Fruit fly (Drosophila melanogaster) whole organism, embryonic: ENCODE data around the gene Cyp313a4.

Experiments used
- Bgb ChIP-seq: fragments of 200-800 bp; sonication (Bioruptor generic); IDR thresholded peaks from 2 replicates; pipeline ENCODE4 v1.3.6; 2022; ENCODE audit warnings: missing biosample characterization, missing genetic modification characterization; ENCODE audit not compliant: partially characterized antibody
- Bteb2 ChIP-seq: fragments of 200-800 bp; sonication (Bioruptor generic); optimal IDR thresholded peaks from 2 replicates; lab custom pipeline; 2016; ENCODE audit warnings: missing biosample characterization, missing genetic modification characterization
- CG10366 ChIP-seq: fragments of 200-800 bp; sonication (Bioruptor generic); IDR thresholded peaks from 2 replicates; pipeline ENCODE4 v1.3.6; 2022; ENCODE audit warnings: missing biosample characterization, missing genetic modification characterization
- CG13894 ChIP-seq: fragments of 200-800 bp; sonication (Bioruptor generic); optimal IDR thresholded peaks from 3 replicates; lab custom pipeline; 2018; ENCODE audit warnings: missing biosample characterization, mild to moderate bottlenecking, missing genetic modification characterization, moderate library complexity
- CG14050 ChIP-seq: fragments of 200-800 bp; sonication (Bioruptor generic); IDR thresholded peaks from 3 replicates; pipeline ENCODE4 v1.3.6; 2022; ENCODE audit warnings: missing biosample characterization, missing genetic modification characterization
- CG14710 ChIP-seq: fragments of 200-800 bp; sonication (Bioruptor generic); optimal IDR thresholded peaks from 3 replicates; lab custom pipeline; 2019; ENCODE audit warnings: missing biosample characterization, mild to moderate bottlenecking, missing genetic modification characterization, moderate library complexity
- CG15073 ChIP-seq: fragments of 200-800 bp; sonication (Bioruptor generic); optimal IDR thresholded peaks from 2 replicates; lab custom pipeline; 2016; ENCODE audit warnings: missing biosample characterization, missing genetic modification characterization
- CG16813 ChIP-seq: fragments of 200-800 bp; sonication (Bioruptor generic); IDR thresholded peaks from 3 replicates; pipeline ENCODE4 v1.3.6; 2022; ENCODE audit warnings: missing biosample characterization, missing genetic modification characterization; ENCODE audit not compliant: partially characterized antibody
- CG16863 ChIP-seq: fragments of 200-800 bp; sonication (Bioruptor generic); optimal IDR thresholded peaks from 3 replicates; lab custom pipeline; 2016; ENCODE audit warnings: missing biosample characterization, missing genetic modification characterization
- CG17568 ChIP-seq: fragments of 200-800 bp; sonication (Bioruptor generic); optimal IDR thresholded peaks from 2 replicates; lab custom pipeline; 2018; ENCODE audit warnings: missing biosample characterization, mild to moderate bottlenecking, missing genetic modification characterization, moderate library complexity
- CG17802 ChIP-seq: fragments of 200-800 bp; sonication (Bioruptor generic); optimal IDR thresholded peaks from 2 replicates; lab custom pipeline; 2018; ENCODE audit warnings: missing biosample characterization, mild to moderate bottlenecking, missing genetic modification characterization, moderate library complexity
- CG18476 ChIP-seq: fragments of 200-800 bp; sonication (Bioruptor generic); optimal IDR thresholded peaks from 2 replicates; lab custom pipeline; 2016; ENCODE audit warnings: missing biosample characterization, mild to moderate bottlenecking, missing genetic modification characterization
- CG30403 ChIP-seq: fragments of 200-800 bp; sonication (Bioruptor generic); optimal IDR thresholded peaks from 3 replicates; lab custom pipeline; 2016; ENCODE audit warnings: missing biosample characterization, missing genetic modification characterization
- CG31365 ChIP-seq: fragments of 200-800 bp; sonication (Bioruptor generic); optimal IDR thresholded peaks from 2 replicates; lab custom pipeline; 2018; ENCODE audit warnings: missing biosample characterization, mild to moderate bottlenecking, missing genetic modification characterization
- CG3847 ChIP-seq: fragments of 200-800 bp; sonication (Bioruptor generic); IDR thresholded peaks from 2 replicates; pipeline ENCODE4 v1.3.6; 2022; ENCODE audit warnings: missing biosample characterization, missing genetic modification characterization
- CG42726 ChIP-seq: fragments of 200-800 bp; sonication (Bioruptor generic); IDR thresholded peaks from 2 replicates; pipeline ENCODE4 v1.3.6; 2022; ENCODE audit warnings: missing biosample characterization, missing genetic modification characterization; ENCODE audit not compliant: partially characterized antibody
- CG4404 ChIP-seq: fragments of 200-800 bp; sonication (Bioruptor generic); IDR thresholded peaks from 2 replicates; pipeline ENCODE4 v1.3.6; 2022; ENCODE audit warnings: missing biosample characterization, missing genetic modification characterization
- CG6175 ChIP-seq: fragments of 200-800 bp; sonication (Bioruptor generic); IDR thresholded peaks from 3 replicates; pipeline ENCODE4 v1.3.6; 2022; ENCODE audit warnings: missing biosample characterization, missing genetic modification characterization
- CG8290 ChIP-seq, 3 experiments: fragments of 200-800 bp; sonication (Bioruptor generic); optimal IDR thresholded peaks; 2 replicates each; lab custom pipeline; 2016 to 2019; ENCODE audit warnings: missing biosample characterization in 3 of 3, missing genetic modification characterization in 3 of 3, mild to moderate bottlenecking in 2 of 3, moderate library complexity in 1 of 3
- CG8478 ChIP-seq: fragments of >200 bp; optimal IDR thresholded peaks from 2 replicates; lab custom pipeline; 2018
- CG8765 ChIP-seq: fragments of 200-800 bp; sonication (Bioruptor generic); IDR thresholded peaks from 2 replicates; pipeline ENCODE4 v1.3.6; 2022; ENCODE audit warnings: missing biosample characterization, missing genetic modification characterization
- Dad ChIP-seq: fragments of 200-800 bp; sonication (Bioruptor generic); optimal IDR thresholded peaks from 3 replicates; lab custom pipeline; 2016; ENCODE audit warnings: missing biosample characterization, missing genetic modification characterization
- Dfd ChIP-seq, 2 experiments: fragments of >200 bp; optimal IDR thresholded peaks; 2 replicates each; lab custom pipeline; 2017; ENCODE audit warnings: missing biosample characterization in 2 of 2, missing genetic modification characterization in 2 of 2
- Dip2 ChIP-seq: fragments of 200-800 bp; sonication (Bioruptor generic); IDR thresholded peaks from 2 replicates; pipeline ENCODE4 v1.3.6; 2022; ENCODE audit warnings: missing biosample characterization, missing genetic modification characterization
- Ets65A ChIP-seq: fragments of 200-800 bp; sonication (Bioruptor generic); peaks from one replicate; lab custom pipeline; 2016; ENCODE audit warnings: missing biosample characterization, missing genetic modification characterization
- H2.0 ChIP-seq: fragments of 200-800 bp; sonication (Bioruptor generic); IDR thresholded peaks from 2 replicates; pipeline ENCODE4 v1.3.6; 2022; ENCODE audit warnings: missing biosample characterization, missing genetic modification characterization
- HLH54F ChIP-seq: fragments of 200-800 bp; sonication (Bioruptor generic); optimal IDR thresholded peaks from 3 replicates; lab custom pipeline; 2016; ENCODE audit warnings: missing biosample characterization, missing genetic modification characterization
- Hmr ChIP-seq: fragments of 200-800 bp; sonication (Bioruptor generic); optimal IDR thresholded peaks from 3 replicates; lab custom pipeline; 2017; ENCODE audit warnings: mild to moderate bottlenecking, missing biosample characterization, missing genetic modification reagents, missing genetic modification characterization
- MTF-1 ChIP-seq: fragments of 200-800 bp; sonication (Bioruptor generic); optimal IDR thresholded peaks from 2 replicates; lab custom pipeline; 2018; ENCODE audit warnings: missing biosample characterization, mild to moderate bottlenecking, missing genetic modification characterization, borderline replicate concordance
- Max ChIP-seq: fragments of 200-800 bp; sonication (Bioruptor generic); optimal IDR thresholded peaks from 2 replicates; lab custom pipeline; 2016; ENCODE audit warnings: missing biosample characterization, mild to moderate bottlenecking, missing genetic modification characterization
- NFAT ChIP-seq: fragments of 200-800 bp; sonication (Bioruptor generic); IDR thresholded peaks from 2 replicates; pipeline ENCODE4 v1.3.6; 2022; ENCODE audit warnings: missing biosample characterization, missing genetic modification characterization
- aop ChIP-seq: fragments of 200-800 bp; sonication (Bioruptor generic); IDR thresholded peaks from 2 replicates; pipeline ENCODE4 v1.3.6; 2022; ENCODE audit warnings: missing biosample characterization, missing genetic modification characterization
- crol ChIP-seq: fragments of 200-800 bp; sonication (Bioruptor generic); IDR thresholded peaks from 2 replicates; pipeline ENCODE4 v1.3.6; 2022; ENCODE audit warnings: missing biosample characterization, missing genetic modification characterization
- dmrt11E ChIP-seq: fragments of 200-800 bp; sonication (Bioruptor generic); optimal IDR thresholded peaks from 3 replicates; lab custom pipeline; 2018; ENCODE audit warnings: missing biosample characterization, mild to moderate bottlenecking, missing genetic modification characterization, moderate library complexity
- exex ChIP-seq: fragments of 200-800 bp; sonication (Bioruptor generic); optimal IDR thresholded peaks from 4 replicates; lab custom pipeline; 2018; ENCODE audit warnings: missing biosample characterization, mild to moderate bottlenecking, missing genetic modification characterization, moderate library complexity
- gsb-n ChIP-seq: fragments of 200-800 bp; sonication (Bioruptor generic); optimal IDR thresholded peaks from 3 replicates; lab custom pipeline; 2018; ENCODE audit warnings: missing biosample characterization, mild to moderate bottlenecking, missing genetic modification characterization
- ind ChIP-seq: fragments of 200-800 bp; sonication (Bioruptor generic); optimal IDR thresholded peaks from 3 replicates; lab custom pipeline; 2016; ENCODE audit warnings: missing biosample characterization, missing genetic modification characterization
- knrl ChIP-seq: fragments of 200-800 bp; sonication (Bioruptor generic); IDR thresholded peaks from 3 replicates; pipeline ENCODE4 v1.3.6; 2022; ENCODE audit warnings: missing biosample characterization, missing genetic modification characterization; ENCODE audit not compliant: partially characterized antibody
- lab ChIP-seq: fragments of 200-800 bp; sonication (Bioruptor generic); optimal IDR thresholded peaks from 3 replicates; lab custom pipeline; 2017; ENCODE audit warnings: missing biosample characterization, missing genetic modification characterization, mild to moderate bottlenecking, moderate library complexity, missing genetic modification reagents
- lbe ChIP-seq: fragments of 200-800 bp; sonication (Bioruptor generic); optimal IDR thresholded peaks from 2 replicates; lab custom pipeline; 2016; ENCODE audit warnings: missing biosample characterization, mild to moderate bottlenecking, missing genetic modification characterization
- phol ChIP-seq: fragments of 200-800 bp; sonication (Bioruptor generic); optimal IDR thresholded peaks from 3 replicates; lab custom pipeline; 2018; ENCODE audit warnings: missing biosample characterization, mild to moderate bottlenecking, missing genetic modification characterization, moderate library complexity
- ranshi ChIP-seq: fragments of 200-800 bp; sonication (Bioruptor generic); IDR thresholded peaks from 2 replicates; pipeline ENCODE4 v1.3.6; 2022; ENCODE audit warnings: missing biosample characterization, missing genetic modification characterization
- sens ChIP-seq: fragments of 200-800 bp; sonication (Bioruptor generic); peaks from one replicate; lab custom pipeline; 2016; ENCODE audit warnings: missing biosample characterization, missing genetic modification characterization
- trem ChIP-seq: fragments of 200-800 bp; optimal IDR thresholded peaks from 3 replicates; lab custom pipeline; 2019; ENCODE audit warnings: missing biosample characterization, mild to moderate bottlenecking, missing genetic modification characterization, moderate library complexity
- unpg ChIP-seq: fragments of 200-800 bp; sonication (Bioruptor generic); optimal IDR thresholded peaks from 3 replicates; lab custom pipeline; 2018; ENCODE audit warnings: missing biosample characterization, mild to moderate bottlenecking, missing genetic modification characterization, moderate library complexity
- vnd ChIP-seq: fragments of 200-800 bp; sonication (Bioruptor generic); IDR thresholded peaks from 3 replicates; pipeline ENCODE4 v1.3.6; 2022; ENCODE audit warnings: missing biosample characterization, missing genetic modification characterization; ENCODE audit not compliant: partially characterized antibody
- zen ChIP-seq: fragments of 200-800 bp; sonication (Bioruptor generic); optimal IDR thresholded peaks from 3 replicates; lab custom pipeline; 2018; ENCODE audit warnings: missing biosample characterization, mild to moderate bottlenecking, missing genetic modification characterization, moderate library complexity

Gene Cyp313a4

DNA sequence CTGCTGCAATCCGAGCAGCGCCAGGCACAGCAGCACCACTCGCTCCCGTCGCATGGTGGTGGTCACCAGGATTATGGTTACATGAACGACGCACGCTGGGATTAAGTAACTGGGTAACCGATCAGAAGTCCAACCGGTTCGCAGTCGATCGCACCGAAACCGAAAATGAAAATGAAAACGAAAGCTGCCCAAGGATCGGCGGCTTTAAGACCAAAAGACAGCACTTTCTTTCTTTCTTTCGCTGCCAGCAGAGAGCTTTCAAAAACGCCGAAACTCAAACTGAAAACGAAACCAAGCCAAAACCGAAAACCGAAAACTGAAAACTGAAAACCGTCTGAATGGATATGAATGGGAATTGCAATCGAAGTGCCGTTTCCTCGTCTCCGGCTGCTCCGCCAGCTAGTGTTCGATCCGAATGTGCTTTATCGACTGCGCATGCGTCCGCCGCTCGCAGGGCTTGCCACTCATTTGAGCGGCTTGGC lies 39.1 kb downstream of the Cyp313a4 start, which contains the start of gene CG6753:
TSS of gene CG6753 (minus strand) at position 432 of the 482 bp plus-strand sequence.
- TF ChIP-seq vnd (GFP tag; lab: Robert Waterston, UW) (0 out of 3 replicates have a peak, but pooled peaks have one; percentile 16), CG17802 (no peak), gsb-n (tag; lab: Kevin White, UChicago) (no peak)

dm6 chr3R:12641620-12642019 lies 39.6 kb downstream of the Cyp313a4 start:
- TF ChIP-seq CG17568 (GFP tag; lab: Kevin White, UChicago) (no peak), CG8478 (lab: Kevin White, UChicago) (peak; percentile 71), ranshi (GFP tag; lab: Robert Waterston, UW) (no peak), Dad (no peak), NFAT (GFP tag; lab: Robert Waterston, UW) (no peak), Bteb2 (GFP tag; lab: Kevin White, UChicago) (no peak), crol (GFP tag; lab: Robert Waterston, UW) (no peak), CG6175 (no peak), CG4404 (GFP tag; lab: Robert Waterston, UW) (no peak), unpg (GFP tag; lab: Kevin White, UChicago) (no peak), Ets65A (GFP tag; lab: Kevin White, UChicago) (peak; percentile 84), MTF-1 (GFP tag; lab: Kevin White, UChicago) (no peak), ind (GFP tag; lab: Kevin White, UChicago) (no peak), Bgb (GFP tag; lab: Robert Waterston, UW) (no peak), H2.0 (no peak), lbe (no peak)

dm6 chr3R:12637961-12638531 lies 43.1 kb downstream of the Cyp313a4 start, which contains the start of gene CG11608:
TSS of gene CG11608 (plus strand) at chr3R:12638481.
- TF ChIP-seq sens = peak; percentile 45
- TF ChIP-seq CG15073 (GFP tag; lab: Kevin White, UChicago) = no peak
- TF ChIP-seq CG16813 (GFP tag; lab: Robert Waterston, UW) = peak; percentile 34; the same call in 1 of the 3 replicates
- peak; percentile 90 for TF ChIP-seq CG31365 (tag; lab: Kevin White, UChicago)
- TF ChIP-seq CG13894 (tag; lab: Kevin White, UChicago) = no peak
- TF ChIP-seq CG14710 (tag; lab: Kevin White, UChicago) = peak; percentile 15
- peak; percentile 2 for TF ChIP-seq phol (tag; lab: Kevin White, UChicago)
- 0 out of 2 replicates have a peak, but pooled peaks have one; percentile 31 for TF ChIP-seq aop
- TF ChIP-seq CG14050 (GFP tag; lab: Robert Waterston, UW) = no peak
- peak; percentile 2 for TF ChIP-seq trem (tag; lab: Kevin White, UChicago)
- no peak for TF ChIP-seq CG8765
- TF ChIP-seq Hmr = no peak
- TF ChIP-seq exex (tag; lab: Kevin White, UChicago) = no peak
- TF ChIP-seq knrl (GFP tag; lab: Robert Waterston, UW) = peak; percentile 69
- TF ChIP-seq CG18476 = no peak
- 0 out of 2 replicates have a peak, but pooled peaks have one; percentile 34 for TF ChIP-seq CG42726 (GFP tag; lab: Robert Waterston, UW)
- TF ChIP-seq Dip2 (GFP tag; lab: Robert Waterston, UW) = no peak
- peak; percentile 91 for TF ChIP-seq CG8290 (GFP tag; optimal IDR thresholded peaks at IDR 0.05; lab: Kevin White, UChicago)
- TF ChIP-seq CG8290 (tag; optimal IDR thresholded peaks at IDR 0.05; lab: Kevin White, UChicago) = no peak
- peak in 1 of 2 experiments; percentile 27 for TF ChIP-seq Dfd (GFP tag; optimal IDR thresholded peaks at IDR 0.05; lab: Kevin White, UChicago)
- no peak for TF ChIP-seq Max (GFP tag; lab: Kevin White, UChicago)
- TF ChIP-seq CG3847 (GFP tag; lab: Robert Waterston, UW) = no peak
- peak; percentile 43 for TF ChIP-seq zen (tag; lab: Kevin White, UChicago)
- no peak for TF ChIP-seq HLH54F (GFP tag; lab: Kevin White, UChicago)
- TF ChIP-seq CG30403 (GFP tag; lab: Kevin White, UChicago) = no peak
- no peak for TF ChIP-seq dmrt11E (tag; lab: Kevin White, UChicago)
- no peak for TF ChIP-seq lab (GFP tag; lab: Kevin White, UChicago)
- no peak for TF ChIP-seq CG10366
- no peak for TF ChIP-seq CG16863
